Fruit fly (Drosophila melanogaster) whole organism, embryonic: ENCODE measurements around the gene CG32074.

ENCODE experiments used
- Awh ChIP-seq: fragments of 200-800 bp; sonication (Bioruptor generic); IDR thresholded peaks from 2 replicates; pipeline ENCODE4, ENCODE4 v1.3.6; 2022; ENCODE audit warnings: missing biosample characterization, missing genetic modification characterization
- B-H1 ChIP-seq: fragments of 200-800 bp; sonication (Bioruptor generic); IDR thresholded peaks from 3 replicates; pipeline ENCODE4 v1.3.6; 2022; ENCODE audit warnings: missing biosample characterization, missing genetic modification characterization
- Bgb ChIP-seq: fragments of 200-800 bp; sonication (Bioruptor generic); IDR thresholded peaks from 2 replicates; pipeline ENCODE4 v1.3.6; 2022; ENCODE audit warnings: missing biosample characterization, missing genetic modification characterization; ENCODE audit not compliant: partially characterized antibody
- C15 ChIP-seq: fragments of 200-800 bp; sonication (Bioruptor generic); IDR thresholded peaks from 3 replicates; pipeline ENCODE4 v1.3.6; 2022; ENCODE audit warnings: missing biosample characterization, missing genetic modification characterization
- CG10267 ChIP-seq: fragments of 200-800 bp; sonication (Bioruptor generic); optimal IDR thresholded peaks from 2 replicates; lab custom pipeline; 2018; ENCODE audit warnings: missing biosample characterization, mild to moderate bottlenecking, missing genetic modification characterization, moderate library complexity
- CG11723 ChIP-seq: fragments of 200-800 bp; sonication (Bioruptor generic); optimal IDR thresholded peaks from 2 replicates; lab custom pipeline; 2017; ENCODE audit warnings: missing biosample characterization, mild to moderate bottlenecking, missing genetic modification characterization
- CG12299 ChIP-seq: fragments of 200-800 bp; sonication (Bioruptor generic); optimal IDR thresholded peaks from 2 replicates; lab custom pipeline; 2018; ENCODE audit warnings: missing biosample characterization, mild to moderate bottlenecking, missing genetic modification characterization
- CG13296 ChIP-seq: fragments of 200-800 bp; sonication (Bioruptor generic); optimal IDR thresholded peaks from 3 replicates; lab custom pipeline; 2018; ENCODE audit warnings: missing biosample characterization, mild to moderate bottlenecking, missing genetic modification characterization
- CG15011 ChIP-seq: fragments of 200-800 bp; sonication (Bioruptor generic); optimal IDR thresholded peaks from 3 replicates; lab custom pipeline; 2018; ENCODE audit warnings: missing biosample characterization, mild to moderate bottlenecking, missing genetic modification characterization
- CG15479 ChIP-seq: fragments of 200-800 bp; sonication (Bioruptor generic); optimal IDR thresholded peaks from 3 replicates; lab custom pipeline; 2019; ENCODE audit warnings: missing biosample characterization, mild to moderate bottlenecking, missing genetic modification characterization, moderate library complexity
- CG15696 ChIP-seq: fragments of 200-800 bp; sonication (Bioruptor generic); optimal IDR thresholded peaks from 2 replicates; lab custom pipeline; 2019; ENCODE audit warnings: missing biosample characterization, mild to moderate bottlenecking, missing genetic modification characterization, moderate library complexity
- CG1603 ChIP-seq: fragments of 200-800 bp; sonication (Bioruptor generic); optimal IDR thresholded peaks from 2 replicates; lab custom pipeline; 2019; ENCODE audit warnings: missing biosample characterization, mild to moderate bottlenecking, missing genetic modification characterization, moderate library complexity
- CG16863 ChIP-seq: fragments of 200-800 bp; sonication (Bioruptor generic); optimal IDR thresholded peaks from 3 replicates; lab custom pipeline; 2016; ENCODE audit warnings: missing biosample characterization, missing genetic modification characterization
- CG17359 ChIP-seq: fragments of 200-800 bp; sonication (Bioruptor generic); optimal IDR thresholded peaks from 3 replicates; lab custom pipeline; 2018; ENCODE audit warnings: missing biosample characterization, mild to moderate bottlenecking, missing genetic modification characterization, moderate library complexity
- CG2202 ChIP-seq: fragments of 200-800 bp; sonication (Bioruptor generic); optimal IDR thresholded peaks from 2 replicates; lab custom pipeline; 2018; ENCODE audit warnings: missing biosample characterization, mild to moderate bottlenecking, missing genetic modification characterization
- CG2712 ChIP-seq: fragments of 200-800 bp; optimal IDR thresholded peaks from 3 replicates; lab custom pipeline; 2019; ENCODE audit warnings: missing biosample characterization, mild to moderate bottlenecking, missing genetic modification characterization, moderate library complexity
- CG4328 ChIP-seq: fragments of 200-800 bp; sonication (Bioruptor generic); optimal IDR thresholded peaks from 3 replicates; lab custom pipeline; 2017; ENCODE audit warnings: missing biosample characterization, missing genetic modification reagents, missing genetic modification characterization
- CG6272 ChIP-seq: fragments of 200-800 bp; sonication (Bioruptor generic); IDR thresholded peaks from 2 replicates; pipeline ENCODE4 v1.3.6; 2022; ENCODE audit warnings: missing biosample characterization, missing genetic modification characterization
- CG9797 ChIP-seq: fragments of 200-800 bp; sonication (Bioruptor generic); optimal IDR thresholded peaks from 3 replicates; lab custom pipeline; 2018; ENCODE audit warnings: missing biosample characterization, mild to moderate bottlenecking, missing genetic modification characterization
- CG9817 ChIP-seq: fragments of 200-800 bp; sonication (Bioruptor generic); optimal IDR thresholded peaks from 2 replicates; lab custom pipeline; 2018; ENCODE audit warnings: missing biosample characterization, mild to moderate bottlenecking, missing genetic modification characterization, moderate library complexity
- D ChIP-seq, 2 experiments: fragments of 200-800 bp in 1 of 2; fragments of >200 bp in 1 of 2; sonication (Bioruptor generic) in 1 of 2; optimal IDR thresholded peaks; 2 replicates in 1 of 2; 3 replicates in 1 of 2; lab custom pipeline; 2017; ENCODE audit warnings: mild to moderate bottlenecking in 1 of 2, missing biosample characterization in 1 of 2, missing genetic modification characterization in 1 of 2, missing genetic modification reagents in 1 of 2
- HLH54F ChIP-seq: fragments of 200-800 bp; sonication (Bioruptor generic); optimal IDR thresholded peaks from 3 replicates; lab custom pipeline; 2016; ENCODE audit warnings: missing biosample characterization, missing genetic modification characterization
- Hmx ChIP-seq: fragments of 200-800 bp; sonication (Bioruptor generic); optimal IDR thresholded peaks from 2 replicates; lab custom pipeline; 2016; ENCODE audit warnings: missing biosample characterization, missing genetic modification characterization
- Jarid2 ChIP-seq: fragments of 200-800 bp; sonication (Bioruptor generic); optimal IDR thresholded peaks from 3 replicates; lab custom pipeline; 2017; ENCODE audit warnings: mild to moderate bottlenecking, missing biosample characterization, missing genetic modification reagents, missing genetic modification characterization
- MBD-R2 ChIP-seq: fragments of 200-800 bp; sonication (Bioruptor generic); IDR thresholded peaks from 2 replicates; pipeline ENCODE4 v1.3.6; 2022; ENCODE audit warnings: missing biosample characterization, missing genetic modification characterization
- MTF-1 ChIP-seq: fragments of 200-800 bp; sonication (Bioruptor generic); optimal IDR thresholded peaks from 2 replicates; lab custom pipeline; 2018; ENCODE audit warnings: missing biosample characterization, mild to moderate bottlenecking, missing genetic modification characterization, borderline replicate concordance
- Max ChIP-seq: fragments of 200-800 bp; sonication (Bioruptor generic); optimal IDR thresholded peaks from 2 replicates; lab custom pipeline; 2016; ENCODE audit warnings: missing biosample characterization, mild to moderate bottlenecking, missing genetic modification characterization
- Mrtf ChIP-seq: fragments of 200-800 bp; sonication (Bioruptor generic); IDR thresholded peaks from 3 replicates; pipeline ENCODE4 v1.3.6; 2022; ENCODE audit warnings: missing biosample characterization, missing genetic modification characterization
- Nf-YC ChIP-seq: fragments of 200-800 bp; optimal IDR thresholded peaks from 3 replicates; lab custom pipeline; 2019; ENCODE audit warnings: missing biosample characterization, mild to moderate bottlenecking, missing genetic modification characterization, moderate library complexity
- Opbp ChIP-seq: fragments of 200-800 bp; sonication (Bioruptor generic); IDR thresholded peaks from 3 replicates; pipeline ENCODE4 v1.3.6; 2022; ENCODE audit warnings: missing biosample characterization, missing genetic modification characterization; ENCODE audit not compliant: partially characterized antibody
- Ravus ChIP-seq: fragments of 200-800 bp; sonication (Bioruptor generic); IDR thresholded peaks from 2 replicates; pipeline ENCODE4 v1.3.6; 2022; ENCODE audit warnings: missing biosample characterization, missing genetic modification characterization
- Sox102F ChIP-seq: fragments of 200-800 bp; sonication (Bioruptor generic); optimal IDR thresholded peaks from 2 replicates; lab custom pipeline; 2018; ENCODE audit warnings: missing biosample characterization, mild to moderate bottlenecking, missing genetic modification characterization, moderate library complexity
- Tbp ChIP-seq: fragments of >200 bp; optimal IDR thresholded peaks from 2 replicates; lab custom pipeline; 2018; ENCODE audit warnings: missing biosample characterization, missing genetic modification characterization
- chm ChIP-seq: fragments of 200-800 bp; sonication (Bioruptor generic); IDR thresholded peaks from 2 replicates; pipeline ENCODE4 v1.3.6; 2022; ENCODE audit warnings: missing biosample characterization, missing genetic modification characterization
- crc ChIP-seq: fragments of 200-800 bp; sonication (Bioruptor generic); optimal IDR thresholded peaks from 2 replicates; lab custom pipeline; 2016; ENCODE audit warnings: missing biosample characterization, missing genetic modification characterization
- dimm ChIP-seq: fragments of 200-800 bp; sonication (Bioruptor generic); IDR thresholded peaks from 2 replicates; pipeline ENCODE4 v1.3.6; 2022; ENCODE audit warnings: missing biosample characterization, missing genetic modification characterization
- disco-r ChIP-seq: fragments of 200-800 bp; sonication (Bioruptor generic); optimal IDR thresholded peaks from 2 replicates; lab custom pipeline; 2016; ENCODE audit warnings: missing biosample characterization, missing genetic modification characterization
- gfzf ChIP-seq: fragments of 200-800 bp; sonication (Bioruptor generic); optimal IDR thresholded peaks from 2 replicates; lab custom pipeline; 2016; ENCODE audit warnings: missing biosample characterization, mild to moderate bottlenecking, missing genetic modification characterization, moderate library complexity
- jigr1 ChIP-seq: fragments of 200-800 bp; sonication (Bioruptor generic); IDR thresholded peaks from 3 replicates; pipeline ENCODE4 v1.3.6; 2022; ENCODE audit warnings: missing biosample characterization, missing genetic modification characterization
- lov ChIP-seq, 2 experiments: fragments of 200-800 bp in 1 of 2; fragments of >200 bp in 1 of 2; sonication (Bioruptor generic) in 1 of 2; IDR thresholded peaks in 1 of 2; optimal IDR thresholded peaks in 1 of 2; 2 replicates in 1 of 2; 3 replicates in 1 of 2; pipeline versions ENCODE4 v1.3.6 to Lab custom; 2017 to 2022; ENCODE audit warnings: missing biosample characterization in 1 of 2, missing genetic modification characterization in 1 of 2
- mld ChIP-seq: fragments of 200-800 bp; sonication (Bioruptor generic); IDR thresholded peaks from 3 replicates; pipeline ENCODE4 v1.3.6; 2022; ENCODE audit warnings: missing biosample characterization, missing genetic modification characterization; ENCODE audit not compliant: partially characterized antibody
- nau ChIP-seq: fragments of 200-800 bp; sonication (Bioruptor generic); optimal IDR thresholded peaks from 3 replicates; lab custom pipeline; 2017; ENCODE audit warnings: missing biosample characterization, mild to moderate bottlenecking, missing genetic modification characterization, missing genetic modification reagents
- nerfin-2 ChIP-seq: fragments of 200-800 bp; sonication (Bioruptor generic); IDR thresholded peaks from 2 replicates; pipeline ENCODE4 v1.3.6; 2022; ENCODE audit warnings: missing biosample characterization, missing genetic modification characterization; ENCODE audit not compliant: partially characterized antibody
- oc ChIP-seq: fragments of 200-800 bp; sonication (Bioruptor generic); optimal IDR thresholded peaks from 2 replicates; lab custom pipeline; 2018; ENCODE audit warnings: missing biosample characterization, mild to moderate bottlenecking, missing genetic modification characterization, moderate library complexity
- pum ChIP-seq: fragments of 200-800 bp; sonication (Bioruptor generic); optimal IDR thresholded peaks from 2 replicates; lab custom pipeline; 2016; ENCODE audit warnings: missing biosample characterization, missing genetic modification characterization
- ssp ChIP-seq: fragments of 200-800 bp; sonication (Bioruptor generic); IDR thresholded peaks from 2 replicates; pipeline ENCODE4 v1.3.6; 2022; ENCODE audit warnings: missing biosample characterization, missing genetic modification characterization
- tgo ChIP-seq: fragments of 200-800 bp; sonication (Bioruptor generic); IDR thresholded peaks from 3 replicates; pipeline ENCODE4 v1.3.6; 2022; ENCODE audit warnings: missing biosample characterization, missing genetic modification characterization
- tin ChIP-seq: fragments of 200-800 bp; sonication (Bioruptor generic); optimal IDR thresholded peaks from 3 replicates; lab custom pipeline; 2016; ENCODE audit warnings: missing biosample characterization, missing genetic modification characterization

Gene CG32074

dm6 chr3L:11091943-11092609, 40.0 kb downstream of the CG32074 start (continued):
- TF ChIP-seq D (optimal IDR thresholded peaks at IDR 0.05; lab: Kevin White, UChicago) (no peak), D (GFP tag; optimal IDR thresholded peaks at IDR 0.05; lab: Kevin White, UChicago) (peak; percentile 5), B-H1 (no peak), Jarid2 (GFP tag; lab: Kevin White, UChicago) (no peak), nerfin-2 (GFP tag; lab: Robert Waterston, UW) (no peak), CG1603 (tag; lab: Kevin White, UChicago) (peak; percentile 32), chm (peak; percentile 84), CG15696 (tag; lab: Kevin White, UChicago) (no peak), CG15479 (GFP tag; lab: Kevin White, UChicago) (no peak), Ravus (GFP tag; lab: Robert Waterston, UW) (no peak), Sox102F (GFP tag; lab: Kevin White, UChicago) (no peak), CG9817 (peak; percentile 10), CG17359 (tag; lab: Kevin White, UChicago) (peak; percentile 30), CG10267 (tag; lab: Kevin White, UChicago) (peak; percentile 94), ssp (GFP tag; lab: Robert Waterston, UW) (no peak), MBD-R2 (GFP tag; lab: Robert Waterston, UW) (peak; percentile 29; the same call in 1 of the 2 replicates), CG2712 (tag; lab: Kevin White, UChicago) (peak; percentile 24), mld (GFP tag; lab: Robert Waterston, UW) (no peak), disco-r (peak; percentile 18), Tbp (no peak), oc (peak; percentile 62), CG2202 (tag; lab: Kevin White, UChicago) (no peak), Opbp (GFP tag; lab: Robert Waterston, UW) (peak; percentile 42; the same call in 1 of the 3 replicates), CG9797 (no peak), nau (GFP tag; lab: Kevin White, UChicago) (peak; percentile 47), Nf-YC (tag; lab: Kevin White, UChicago) (peak; percentile 10), pum (GFP tag; lab: Kevin White, UChicago) (peak; percentile 61), CG16863 (GFP tag; lab: Kevin White, UChicago) (peak; percentile 42), CG6272 (GFP tag; lab: Robert Waterston, UW) (peak; percentile 76), HLH54F (GFP tag; lab: Kevin White, UChicago) (peak; percentile 72), CG4328 (GFP tag; lab: Kevin White, UChicago) (peak; percentile 35), CG13296 (GFP tag; lab: Kevin White, UChicago) (no peak), MTF-1 (GFP tag; lab: Kevin White, UChicago) (peak; percentile 28), lov (optimal IDR thresholded peaks at IDR 0.05; lab: Kevin White, UChicago) (no peak), lov (GFP tag; IDR thresholded peaks at IDR 0.05; lab: Robert Waterston, UW) (0 out of 3 replicates have a peak, but pooled peaks have one; percentile 5), Hmx (no peak), jigr1 (GFP tag; lab: Robert Waterston, UW) (no peak), gfzf (GFP tag; lab: Kevin White, UChicago) (peak; percentile 21)

DNA sequence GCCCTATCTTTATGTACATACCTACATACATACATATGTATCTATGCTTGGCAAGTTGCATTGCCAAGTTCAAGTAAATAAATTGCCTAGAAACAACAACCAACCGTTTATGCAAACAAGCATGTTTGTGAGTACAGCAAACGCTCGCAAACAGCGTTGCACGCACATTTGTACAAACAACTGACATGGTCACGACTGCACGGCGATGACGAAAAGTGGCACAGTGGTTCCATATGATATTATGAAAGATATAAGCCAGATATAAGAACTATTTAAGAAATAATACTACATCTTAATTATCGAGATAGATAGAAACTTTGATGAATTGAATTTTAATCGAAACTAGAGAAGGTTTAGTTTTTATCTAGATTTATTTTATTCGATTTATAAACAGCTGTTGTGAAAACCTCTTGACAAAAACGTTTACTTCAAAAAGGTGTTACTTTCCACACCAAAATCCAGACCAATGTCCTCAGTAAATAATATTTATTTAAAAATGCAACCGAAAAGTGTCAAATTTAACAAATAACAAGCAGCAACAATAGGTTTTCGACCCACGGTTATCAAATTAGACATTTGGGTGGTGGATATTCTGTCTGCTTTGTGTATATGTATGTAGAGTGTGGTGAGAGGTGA, 42.2 kb downstream of the CG32074 start:
- TF ChIP-seq CG11723 (GFP tag; lab: Kevin White, UChicago) (peak; percentile 91), Awh (peak; percentile 90), Hmx (peak; percentile 68), CG15011 (peak; percentile 67), CG12299 (peak; percentile 80), Mrtf (GFP tag; lab: Robert Waterston, UW) (peak; percentile 53; the same call in 1 of the 3 replicates), tin (GFP tag; lab: Kevin White, UChicago) (peak; percentile 87), Bgb (GFP tag; lab: Robert Waterston, UW) (no peak), C15 (GFP tag; lab: Robert Waterston, UW) (0 out of 3 replicates have a peak, but pooled peaks have one; percentile 39), dimm (GFP tag; lab: Robert Waterston, UW) (peak; percentile 4; the same call in 1 of the 2 replicates), Max (GFP tag; lab: Kevin White, UChicago) (peak; percentile 93), tgo (GFP tag; lab: Robert Waterston, UW) (peak; percentile 83; the same call in 2 of the 3 replicates), crc (GFP tag; lab: Kevin White, UChicago) (peak; percentile 61)
